Fruit fly (Drosophila melanogaster): ENCODE results near the gene CG9175.
A peak's percentile ranks its signal among the peaks of the same experiment; 100 is the strongest.

Gene CG9175

DNA sequence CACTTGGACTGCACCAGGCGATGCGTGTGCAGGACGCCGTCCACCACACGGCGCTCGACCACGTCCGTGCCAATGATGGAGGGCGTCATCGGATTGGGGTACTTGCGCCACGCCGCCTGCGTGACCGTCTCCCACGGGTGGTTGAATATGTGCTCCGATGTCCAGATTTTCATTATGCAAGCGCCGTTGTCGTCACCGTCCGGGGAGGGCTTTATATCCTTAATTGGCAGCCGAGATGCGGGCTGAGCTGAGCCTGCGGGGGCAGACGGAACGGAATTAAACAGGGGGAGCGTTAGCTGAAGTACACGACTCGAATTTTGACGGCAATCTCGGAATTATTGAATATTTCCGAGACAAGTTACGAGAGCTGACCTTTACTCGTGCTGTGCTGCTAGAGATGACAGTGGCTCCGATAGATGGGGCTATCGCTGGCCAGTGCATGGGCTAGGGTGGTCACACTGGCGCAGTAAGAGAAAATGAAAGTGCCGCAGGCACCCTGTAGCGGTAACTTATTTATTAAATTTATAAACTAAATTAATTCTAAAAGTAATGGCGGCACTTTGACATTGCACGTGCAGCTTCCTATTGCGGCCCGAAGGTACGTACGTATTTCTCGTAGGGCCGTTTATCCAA is 51.1 kb downstream of the CG9175 start, which contains the start of gene IPIP (continued):
- TF ChIP-seq CG2129 (GFP tag; IDR thresholded peaks at IDR 0.05; ENCODE audit: partially characterized antibody) (peak; percentile 41), mirr (GFP tag; optimal IDR thresholded peaks at IDR 0.05) (peak; percentile 58), B-H2 (GFP tag; optimal IDR thresholded peaks at IDR 0.05) (peak; percentile 69), sens (GFP tag) (peak; percentile 25), Scr (GFP tag; IDR thresholded peaks at IDR 0.05; ENCODE audit: partially characterized antibody) (peak; percentile 79), zfh2 (GFP tag; optimal IDR thresholded peaks at IDR 0.05) (peak; percentile 9), ttk (GFP tag; IDR thresholded peaks at IDR 0.05) (no peak; the same call in 1 of the 2 replicates), CG6175 (GFP tag; IDR thresholded peaks at IDR 0.05) (0 out of 3 replicates have a peak, but pooled peaks have one; percentile 20), CG14050 (GFP tag; IDR thresholded peaks at IDR 0.05) (peak; percentile 17; the same call in 1 of the 3 replicates), Ravus (GFP tag; IDR thresholded peaks at IDR 0.05) (no peak), nau (GFP tag; optimal IDR thresholded peaks at IDR 0.05) (no peak), Meics (GFP tag; optimal IDR thresholded peaks at IDR 0.05) (peak; percentile 3), CG11247 (GFP tag; IDR thresholded peaks at IDR 0.05) (peak; percentile 44; the same call in 1 of the 2 replicates), HmgZ (tag; optimal IDR thresholded peaks at IDR 0.05) (peak; percentile 59), CG6791 (GFP tag; IDR thresholded peaks at IDR 0.05; ENCODE audit: partially characterized antibody) (peak; percentile 87), abd-A (tag; optimal IDR thresholded peaks at IDR 0.05) (no peak), Nf-YA (GFP tag; IDR thresholded peaks at IDR 0.05) (peak; percentile 39; the same call in 1 of the 2 replicates), CG15479 (GFP tag; optimal IDR thresholded peaks at IDR 0.05) (no peak), CG12236 (GFP tag; optimal IDR thresholded peaks at IDR 0.05) (no peak), CG11085 (GFP tag; IDR thresholded peaks at IDR 0.05) (0 out of 2 replicates have a peak, but pooled peaks have one; percentile 37), sug (tag; optimal IDR thresholded peaks at IDR 0.05) (peak; percentile 53), disco-r (GFP tag; optimal IDR thresholded peaks at IDR 0.05) (no peak), Nf-YB (GFP tag; optimal IDR thresholded peaks at IDR 0.05) (no peak), luna (GFP tag; optimal IDR thresholded peaks at IDR 0.05) (no peak), cwo (GFP tag; optimal IDR thresholded peaks at IDR 0.05) (peak; percentile 2), Gug (GFP tag; IDR thresholded peaks at IDR 0.05) (peak; percentile 63; the same call in 1 of the 4 replicates), ERR (GFP tag; optimal IDR thresholded peaks at IDR 0.05) (no peak), CTCF (GFP tag; optimal IDR thresholded peaks at IDR 0.05) (peak; percentile 13), Eip74EF (GFP tag; optimal IDR thresholded peaks at IDR 0.05) (no peak), Atf6 (GFP tag; IDR thresholded peaks at IDR 0.05) (no peak), CG6689 (GFP tag; IDR thresholded peaks at IDR 0.05) (no peak), MESR4 (GFP tag; optimal IDR thresholded peaks at IDR 0.05) (peak; percentile 91), CG14710 (tag; optimal IDR thresholded peaks at IDR 0.05) (peak; percentile 99), CG3281 (GFP tag; optimal IDR thresholded peaks at IDR 0.05) (peak; percentile 7), kni (GFP tag; optimal IDR thresholded peaks at IDR 0.05) (no peak), HLH54F (GFP tag; optimal IDR thresholded peaks at IDR 0.05) (peak; percentile 34), hbn (GFP tag; IDR thresholded peaks at IDR 0.05; ENCODE audit: partially characterized antibody) (peak; percentile 68; the same call in 1 of the 2 replicates), CG8089 (GFP tag; optimal IDR thresholded peaks at IDR 0.05) (no peak), Six4 (GFP tag; optimal IDR thresholded peaks at IDR 0.05) (no peak), bigmax (GFP tag; optimal IDR thresholded peaks at IDR 0.05) (peak; percentile 28), Nf-YC (tag; optimal IDR thresholded peaks at IDR 0.05) (peak; percentile 27), tgo (GFP tag; IDR thresholded peaks at IDR 0.05) (peak; percentile 29; the same call in 1 of the 3 replicates), CG15514 (GFP tag; optimal IDR thresholded peaks at IDR 0.05) (peak; percentile 64), CG1602 (GFP tag; optimal IDR thresholded peaks at IDR 0.05) (no peak), pzg (GFP tag; optimal IDR thresholded peaks at IDR 0.05) (peak; percentile 83), Sox102F (GFP tag; optimal IDR thresholded peaks at IDR 0.05) (no peak), bbx (GFP tag; IDR thresholded peaks at IDR 0.05; ENCODE audit: partially characterized antibody) (peak; percentile 87), CG1603 (tag; optimal IDR thresholded peaks at IDR 0.05) (peak; percentile 66), gro (GFP tag; optimal IDR thresholded peaks at IDR 0.05) (peak; percentile 7)
